Fruit fly (Drosophila melanogaster) Kc167 (cell line): ENCODE measurements around the gene CG10254.

Source experiments
- Myc ChIP-seq: fragments of >200 bp; optimal IDR thresholded peaks from 2 replicates; lab custom pipeline; 2017; ENCODE audit warnings: missing external identifiers
- Sin3A ChIP-seq: fragments of >200 bp; optimal IDR thresholded peaks from 2 replicates; lab custom pipeline; 2018; ENCODE audit warnings: missing external identifiers
- h ChIP-seq: fragments of >200 bp; optimal IDR thresholded peaks from 3 replicates; lab custom pipeline; 2018; ENCODE audit warnings: missing external identifiers
- insv ChIP-seq: fragments of >200 bp; optimal IDR thresholded peaks from 3 replicates; lab custom pipeline; 2018; ENCODE audit warnings: missing external identifiers
- psq ChIP-seq: fragments of >200 bp; optimal IDR thresholded peaks from 2 replicates; lab custom pipeline; 2017; ENCODE audit warnings: missing external identifiers
- ttk ChIP-seq: sonication (Bioruptor generic); optimal IDR thresholded peaks from 2 replicates; lab custom pipeline; 2017; ENCODE audit warnings: missing external identifiers

The CG10254 gene

DNA sequence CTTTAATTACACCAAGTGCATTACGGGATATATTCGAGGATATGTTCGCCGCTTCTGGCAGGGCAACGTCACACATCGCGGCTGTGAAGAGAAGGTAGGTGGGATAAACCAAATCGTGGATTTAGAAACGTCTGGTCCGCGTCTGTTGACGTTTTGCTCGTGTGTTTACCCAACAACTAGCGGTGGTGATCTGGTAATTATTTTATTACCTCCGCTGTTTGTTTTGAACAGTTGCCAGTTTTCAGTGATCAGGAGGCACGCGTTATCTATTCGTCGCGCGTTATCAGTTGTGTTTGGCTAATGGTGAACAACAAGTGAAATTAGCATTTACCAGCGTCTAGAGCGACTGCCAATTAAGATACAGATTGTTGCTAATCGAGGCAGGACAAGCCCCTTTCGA lies 34.3 kb upstream of the CG10254 start:
- TF ChIP-seq h (lab: Kevin White, UChicago) (no peak), Sin3A (lab: Kevin White, UChicago) (no peak), ttk (lab: Kevin White, UChicago) (no peak)

DNA sequence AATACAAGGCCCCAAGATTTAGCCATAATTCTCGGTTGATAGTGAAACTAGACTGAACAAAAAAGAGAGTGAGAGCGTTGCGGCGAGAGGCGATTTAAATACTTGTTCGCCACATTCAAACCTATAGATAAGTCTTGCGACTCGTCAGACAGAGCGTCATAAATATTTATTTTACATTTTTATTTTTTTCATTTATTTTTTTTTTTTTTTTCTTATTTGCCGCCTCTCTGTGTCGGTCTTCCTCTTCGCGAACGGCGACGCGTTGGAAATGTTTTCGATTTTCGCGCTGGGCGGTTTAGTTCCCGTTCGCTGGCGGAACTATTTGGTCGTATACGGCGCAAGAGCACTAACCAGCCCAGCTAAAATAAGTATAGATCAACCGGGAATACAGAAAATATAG lies 33.3 kb upstream of the CG10254 start:
- TF ChIP-seq psq (lab: Kevin White, UChicago) (no peak), insv (lab: Kevin White, UChicago) (no peak), Myc (lab: Kevin White, UChicago) (no peak), Sin3A (lab: Kevin White, UChicago) (no peak), ttk (lab: Kevin White, UChicago) (no peak), h (lab: Kevin White, UChicago) (no peak)

DNA sequence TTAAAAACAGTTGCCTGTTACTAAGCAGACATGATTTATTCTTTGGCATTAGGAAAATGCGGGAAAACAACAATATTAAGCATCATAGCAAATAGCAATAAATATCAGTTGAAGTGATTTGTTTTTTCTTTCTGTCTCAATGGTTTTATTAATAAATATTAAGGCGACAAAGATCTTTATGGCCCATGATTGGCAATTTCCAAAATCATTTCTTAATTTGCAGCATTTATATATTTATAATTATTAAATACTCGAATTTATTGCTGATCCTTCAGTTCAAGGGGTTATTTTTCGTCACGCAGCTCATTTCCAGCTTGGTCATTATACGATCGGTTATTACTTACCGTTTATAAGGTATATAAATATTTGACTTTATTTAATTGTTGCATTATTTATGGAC lies 32.9 kb upstream of the CG10254 start:
- TF ChIP-seq insv (lab: Kevin White, UChicago) (no peak), Myc (lab: Kevin White, UChicago) (no peak), psq (lab: Kevin White, UChicago) (no peak), Sin3A (lab: Kevin White, UChicago) (no peak), h (lab: Kevin White, UChicago) (no peak), ttk (lab: Kevin White, UChicago) (no peak)

DNA sequence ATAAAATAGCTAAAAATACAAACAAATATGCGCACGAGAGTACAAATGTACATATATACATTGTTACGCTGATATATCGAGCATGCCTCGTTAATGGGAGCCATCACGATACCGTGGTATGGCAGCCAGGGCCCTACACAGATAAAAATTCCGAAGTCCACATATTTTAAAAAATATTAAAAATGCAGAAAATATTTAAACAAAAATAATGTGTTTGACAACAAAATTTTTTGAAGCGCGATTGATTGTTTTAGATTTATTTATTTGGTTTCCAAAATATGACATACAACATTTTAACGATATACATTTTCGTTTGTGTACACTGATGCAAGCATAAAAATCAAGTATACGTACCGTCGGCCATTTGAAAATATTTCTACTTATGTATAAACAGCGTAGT lies 32.0 kb upstream of the CG10254 start:
- TF ChIP-seq insv (lab: Kevin White, UChicago), result no peak
- no peak for TF ChIP-seq h (lab: Kevin White, UChicago)
- TF ChIP-seq psq (lab: Kevin White, UChicago), result no peak
- TF ChIP-seq ttk (lab: Kevin White, UChicago), result no peak
- no peak for TF ChIP-seq Sin3A (lab: Kevin White, UChicago)
- no peak for TF ChIP-seq Myc (lab: Kevin White, UChicago)

DNA sequence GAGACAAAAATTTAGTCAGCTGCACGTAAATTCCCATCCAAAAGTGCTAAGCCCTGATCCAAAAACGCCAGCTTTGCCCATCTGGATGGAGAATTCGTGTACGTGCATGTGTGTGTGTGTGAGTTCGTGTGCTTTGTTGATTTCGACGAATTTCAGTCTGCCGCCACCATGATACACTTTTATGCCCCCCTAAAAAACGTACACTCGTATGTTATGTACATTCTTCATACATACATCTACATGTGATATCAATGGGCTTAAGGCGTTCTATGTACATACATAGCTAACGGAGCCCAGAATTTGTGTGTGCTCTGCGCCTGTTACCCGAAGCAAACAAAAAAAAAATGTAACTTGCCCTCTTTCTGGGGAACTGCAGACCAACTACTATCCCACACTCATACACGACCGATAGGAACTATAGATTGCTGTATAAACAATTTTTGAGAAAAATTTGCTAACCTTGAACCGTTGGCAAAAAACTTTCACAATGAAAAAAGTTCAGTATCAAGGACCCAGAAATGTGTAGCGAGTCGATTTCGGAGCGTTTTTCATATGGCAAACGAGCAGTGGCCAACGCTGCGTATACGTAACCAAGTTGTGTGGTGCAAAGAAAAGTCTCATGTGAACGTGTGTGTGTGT lies 31.0 kb upstream of the CG10254 start:
- TF ChIP-seq insv (lab: Kevin White, UChicago), result no peak
- TF ChIP-seq ttk (lab: Kevin White, UChicago), result no peak
- no peak for TF ChIP-seq psq (lab: Kevin White, UChicago)
- no peak for TF ChIP-seq Sin3A (lab: Kevin White, UChicago)
- TF ChIP-seq Myc (lab: Kevin White, UChicago), result no peak
- TF ChIP-seq h (lab: Kevin White, UChicago), result no peak

DNA sequence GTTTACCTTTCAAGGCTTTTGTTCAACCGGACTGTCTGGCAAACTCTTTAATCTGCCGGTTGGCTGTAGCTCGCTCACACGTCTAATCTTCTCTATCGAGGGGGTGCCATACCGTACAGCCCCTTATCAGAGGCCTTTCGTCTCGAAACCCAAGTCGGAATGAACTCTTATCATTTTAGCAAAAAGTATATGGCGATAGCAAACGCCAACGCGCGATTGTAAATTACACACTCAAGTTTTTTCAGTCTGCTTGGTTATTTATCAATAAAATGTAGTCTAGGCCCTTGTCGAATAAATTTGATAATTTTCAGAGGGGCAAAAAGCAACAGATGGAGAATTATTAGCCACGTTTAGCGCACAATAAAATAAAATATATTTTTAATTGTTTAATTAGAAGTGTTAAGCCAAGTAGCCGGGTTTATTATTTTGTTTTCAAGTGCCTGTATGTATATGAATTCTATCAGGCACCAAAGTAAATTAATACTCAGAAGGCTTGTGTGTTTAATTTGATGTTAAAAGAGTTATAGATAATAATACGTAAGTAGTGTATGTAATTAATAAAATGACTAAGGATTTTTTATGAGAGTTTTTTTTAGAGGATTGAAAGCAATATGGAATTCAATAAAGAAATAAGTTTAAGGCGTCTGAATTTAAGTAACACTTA lies 30.2 kb upstream of the CG10254 start:
- no peak for TF ChIP-seq Sin3A (lab: Kevin White, UChicago)
- TF ChIP-seq h (lab: Kevin White, UChicago), result no peak
- TF ChIP-seq insv (lab: Kevin White, UChicago), result no peak
- no peak for TF ChIP-seq Myc (lab: Kevin White, UChicago)
- no peak for TF ChIP-seq ttk (lab: Kevin White, UChicago)
- no peak for TF ChIP-seq psq (lab: Kevin White, UChicago)

DNA sequence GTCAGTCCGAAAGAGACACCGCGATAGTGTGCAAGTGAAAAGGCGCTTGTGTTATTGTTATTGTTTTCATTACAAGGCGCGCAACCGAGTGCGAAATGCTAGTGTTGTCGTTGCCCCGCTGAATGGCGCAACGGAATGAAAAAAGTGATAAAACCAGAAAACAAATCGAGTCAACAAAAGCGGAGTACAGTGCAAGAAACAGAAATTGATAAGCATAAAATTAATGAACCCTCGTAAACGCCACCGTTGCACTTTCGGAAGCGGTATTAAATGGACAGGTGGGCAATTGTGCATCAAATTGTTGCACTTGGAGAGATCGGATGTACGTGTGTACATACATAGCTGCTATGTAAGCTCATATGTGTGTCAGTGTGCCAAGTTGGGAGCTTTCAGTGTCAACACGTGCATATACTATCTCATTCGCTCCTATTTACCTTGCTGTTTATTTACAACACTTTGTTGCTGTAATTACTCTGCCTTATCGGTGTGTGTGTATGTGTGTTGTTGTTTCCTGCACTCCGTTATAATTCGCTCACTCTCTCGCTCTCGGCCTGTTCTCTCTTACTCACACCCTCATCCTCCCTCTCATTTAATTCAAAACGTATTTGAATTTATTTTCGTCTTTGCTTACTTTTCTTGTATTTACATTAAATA lies 28.7 kb upstream of the CG10254 start:
- no peak for TF ChIP-seq Myc (lab: Kevin White, UChicago)
- no peak for TF ChIP-seq psq (lab: Kevin White, UChicago)
- TF ChIP-seq h (lab: Kevin White, UChicago), result no peak
- TF ChIP-seq insv (lab: Kevin White, UChicago), result no peak
- no peak for TF ChIP-seq Sin3A (lab: Kevin White, UChicago)
- no peak for TF ChIP-seq ttk (lab: Kevin White, UChicago)

DNA sequence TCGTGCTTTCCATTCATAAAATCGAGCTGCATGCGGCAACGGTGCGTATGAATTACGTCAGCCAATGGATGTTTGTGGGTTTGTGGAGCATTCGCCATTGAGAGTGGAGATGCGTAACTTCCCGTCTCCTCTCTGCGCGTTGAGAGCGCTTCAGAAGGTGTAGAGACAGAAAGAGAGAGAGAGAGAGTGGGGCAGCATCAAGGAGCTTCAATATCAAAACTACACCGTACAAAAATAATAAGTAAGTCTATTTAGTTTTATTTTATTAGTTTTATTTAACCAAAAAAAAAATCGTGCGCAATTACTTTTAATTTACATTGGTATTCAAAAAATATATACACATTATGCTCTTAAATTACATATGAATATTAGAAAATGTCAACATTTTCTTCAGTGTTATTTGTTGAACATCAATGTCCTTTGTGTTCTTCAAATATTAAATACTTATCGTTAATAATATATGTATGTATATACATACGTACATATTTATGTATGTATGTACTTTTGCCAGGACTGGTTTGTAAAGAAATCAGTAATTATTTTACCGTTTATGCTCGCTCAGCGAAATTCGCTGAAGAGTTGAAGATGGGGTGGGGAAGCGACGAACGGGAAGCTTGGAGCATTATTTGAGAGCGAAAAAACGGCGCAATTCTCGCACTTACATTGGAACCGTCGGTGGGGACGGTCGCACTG lies 28.0 kb upstream of the CG10254 start, which contains the start of gene CG10365:
CG10365 (plus strand) TSS at position 652 of the 693 bp plus-strand sequence.
- TF ChIP-seq insv (lab: Kevin White, UChicago), result no peak
- TF ChIP-seq ttk (lab: Kevin White, UChicago), result no peak
- TF ChIP-seq Myc (lab: Kevin White, UChicago), result no peak
- no peak for TF ChIP-seq psq (lab: Kevin White, UChicago)
- no peak for TF ChIP-seq Sin3A (lab: Kevin White, UChicago)
- TF ChIP-seq h (lab: Kevin White, UChicago), result no peak

DNA sequence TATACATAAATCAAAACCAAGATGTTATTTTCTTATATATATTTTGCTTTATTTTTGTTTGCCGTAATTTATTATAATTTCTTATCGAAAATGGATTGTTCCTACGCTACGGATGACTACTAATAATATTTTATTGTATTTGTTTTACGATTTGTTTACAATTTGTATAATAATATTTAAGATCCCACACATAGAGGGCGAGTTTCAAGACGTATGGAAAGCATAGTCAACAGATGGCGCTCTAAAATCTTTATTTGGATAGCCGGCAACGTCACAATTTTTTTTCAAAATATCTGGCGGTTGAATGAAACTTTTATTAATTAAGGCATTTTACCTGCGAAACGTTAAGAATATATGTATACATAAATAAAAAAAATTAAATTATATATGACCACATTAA lies 27.2 kb upstream of the CG10254 start:
- no peak for TF ChIP-seq h (lab: Kevin White, UChicago)

DNA sequence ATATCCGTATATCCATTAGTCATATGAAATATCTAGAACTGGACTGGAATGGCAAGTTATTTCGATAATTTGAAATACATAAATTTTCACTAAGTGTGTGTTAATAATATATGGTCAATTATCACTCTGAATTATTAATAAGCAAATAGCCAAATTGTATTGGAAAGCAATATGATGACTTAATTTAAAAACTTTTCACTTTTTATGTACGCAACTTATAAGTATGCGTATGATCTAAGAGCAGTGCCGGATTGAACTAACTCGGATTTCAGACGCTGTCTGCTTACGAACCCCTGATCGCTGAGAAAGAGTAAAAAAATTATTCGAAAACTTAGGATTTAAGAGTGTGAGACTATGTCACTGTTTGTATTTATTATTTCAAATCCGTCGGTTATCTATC lies 26.7 kb upstream of the CG10254 start, which contains the start of gene CG10232:
CG10232 (minus strand) TSS at position 101 of the 400 bp plus-strand sequence.
- TF ChIP-seq ttk (lab: Kevin White, UChicago), result no peak

DNA sequence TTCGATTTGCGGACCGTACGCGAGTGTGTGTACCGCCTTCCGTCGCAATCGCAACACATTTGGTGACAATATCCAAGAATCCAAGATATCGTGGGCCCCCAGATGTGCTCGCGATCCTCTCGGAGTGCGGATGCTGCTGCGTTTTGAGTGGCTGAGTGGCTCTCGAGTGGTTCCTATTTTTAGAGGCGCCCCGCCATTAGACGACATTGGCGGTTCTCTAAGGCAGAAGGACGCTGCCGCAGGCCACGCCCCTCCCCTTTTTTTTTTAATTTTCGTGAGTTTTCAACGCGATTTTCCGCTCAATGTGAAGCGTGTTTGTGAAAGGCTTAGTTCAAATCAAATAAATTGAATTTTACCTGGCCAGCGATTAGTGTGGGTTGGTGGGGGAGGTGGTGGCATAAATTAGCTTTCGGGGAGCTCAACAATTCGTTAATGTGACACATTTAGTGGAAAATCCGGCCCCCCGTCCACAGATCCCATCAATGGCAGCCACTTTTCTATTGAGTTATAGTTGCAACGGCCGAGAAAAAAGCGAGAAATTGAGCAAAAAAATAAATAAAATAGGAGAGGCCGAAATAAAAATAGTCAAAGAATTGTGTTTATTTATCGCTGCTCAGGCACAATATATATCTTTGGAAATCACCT lies 23.6 kb upstream of the CG10254 start, which contains the start of gene nau:
nau (minus strand) TSS at position 61 of the 645 bp plus-strand sequence.
- TF ChIP-seq psq (lab: Kevin White, UChicago) (no peak), h (lab: Kevin White, UChicago) (no peak), ttk (lab: Kevin White, UChicago) (no peak)
